Fruit fly (Drosophila melanogaster) whole organism, embryonic: Measurements from ENCODE around the gene CG13084.

Experiments used
- Asciz ChIP-seq: fragments of 200-800 bp; sonication (Bioruptor generic); optimal IDR thresholded peaks from 2 replicates; lab custom pipeline; 2017; ENCODE audit warnings: missing biosample characterization, mild to moderate bottlenecking, missing genetic modification characterization, missing genetic modification reagents
- Atf-2 ChIP-seq: fragments of 200-800 bp; sonication (Bioruptor generic); optimal IDR thresholded peaks from 2 replicates; lab custom pipeline; 2016; ENCODE audit warnings: missing biosample characterization, missing genetic modification characterization
- B-H2 ChIP-seq: fragments of 200-800 bp; sonication (Bioruptor generic); optimal IDR thresholded peaks from 2 replicates; lab custom pipeline; 2018; ENCODE audit warnings: missing biosample characterization, mild to moderate bottlenecking, missing genetic modification characterization
- CG11456 ChIP-seq: fragments of 200-800 bp; sonication (Bioruptor generic); IDR thresholded peaks from 3 replicates; pipeline ENCODE4 v1.3.6; 2022; ENCODE audit warnings: missing biosample characterization, missing genetic modification characterization
- CG12155 ChIP-seq: fragments of 200-800 bp; sonication (Bioruptor generic); optimal IDR thresholded peaks from 3 replicates; lab custom pipeline; 2016; ENCODE audit warnings: missing biosample characterization, missing genetic modification characterization
- CG12659 ChIP-seq: fragments of 200-800 bp; sonication (Bioruptor generic); optimal IDR thresholded peaks from 3 replicates; lab custom pipeline; 2017; ENCODE audit warnings: mild to moderate bottlenecking, missing biosample characterization, missing genetic modification reagents, missing genetic modification characterization
- CG12769 ChIP-seq: fragments of 200-800 bp; sonication (Bioruptor generic); optimal IDR thresholded peaks from 2 replicates; lab custom pipeline; 2019; ENCODE audit warnings: missing biosample characterization, mild to moderate bottlenecking, missing genetic modification characterization, moderate library complexity
- CG13123 ChIP-seq: fragments of 200-800 bp; sonication (Bioruptor generic); optimal IDR thresholded peaks from 2 replicates; lab custom pipeline; 2016; ENCODE audit warnings: missing biosample characterization, missing genetic modification characterization
- CG17385 ChIP-seq: fragments of 200-800 bp; sonication (Bioruptor generic); optimal IDR thresholded peaks from 3 replicates; lab custom pipeline; 2018; ENCODE audit warnings: missing biosample characterization, mild to moderate bottlenecking, missing genetic modification characterization
- CG1792 ChIP-seq: fragments of 200-800 bp; sonication (Bioruptor generic); optimal IDR thresholded peaks from 2 replicates; lab custom pipeline; 2016; ENCODE audit warnings: missing biosample characterization, missing genetic modification characterization
- CG2116 ChIP-seq: fragments of 200-800 bp; sonication (Bioruptor generic); optimal IDR thresholded peaks from 3 replicates; lab custom pipeline; 2018; ENCODE audit warnings: missing biosample characterization, mild to moderate bottlenecking, missing genetic modification characterization
- CG3163 ChIP-seq: fragments of 200-800 bp; sonication (Bioruptor generic); optimal IDR thresholded peaks from 3 replicates; lab custom pipeline; 2016; ENCODE audit warnings: missing biosample characterization, missing genetic modification characterization
- CG33213 ChIP-seq: fragments of 200-800 bp; sonication (Bioruptor generic); optimal IDR thresholded peaks from 3 replicates; lab custom pipeline; 2016; ENCODE audit warnings: missing biosample characterization, missing genetic modification characterization
- CG4360 ChIP-seq: fragments of 200-800 bp; sonication (Bioruptor generic); IDR thresholded peaks from 2 replicates; pipeline ENCODE4 v1.3.6; 2022; ENCODE audit warnings: missing biosample characterization, missing genetic modification characterization
- CG6254 ChIP-seq: fragments of 200-800 bp; sonication (Bioruptor generic); optimal IDR thresholded peaks from 3 replicates; lab custom pipeline; 2017; ENCODE audit warnings: mild to moderate bottlenecking, missing biosample characterization, missing genetic modification reagents, missing genetic modification characterization
- CG6854 ChIP-seq: fragments of 200-800 bp; sonication (Bioruptor generic); optimal IDR thresholded peaks from 3 replicates; lab custom pipeline; 2017; ENCODE audit warnings: missing biosample characterization, mild to moderate bottlenecking, missing genetic modification characterization
- CG7786 ChIP-seq: fragments of 200-800 bp; sonication (Bioruptor generic); optimal IDR thresholded peaks from 2 replicates; lab custom pipeline; 2016; ENCODE audit warnings: missing biosample characterization, missing genetic modification characterization
- CG8765 ChIP-seq: fragments of 200-800 bp; sonication (Bioruptor generic); IDR thresholded peaks from 2 replicates; pipeline ENCODE4 v1.3.6; 2022; ENCODE audit warnings: missing biosample characterization, missing genetic modification characterization
- CG9876 ChIP-seq: fragments of 200-800 bp; sonication (Bioruptor generic); optimal IDR thresholded peaks from 2 replicates; lab custom pipeline; 2016; ENCODE audit warnings: missing biosample characterization, missing genetic modification characterization
- CHES-1-like ChIP-seq: fragments of 200-800 bp; sonication (Bioruptor generic); optimal IDR thresholded peaks from 2 replicates; lab custom pipeline; 2016; ENCODE audit warnings: missing biosample characterization, missing genetic modification characterization
- D ChIP-seq, 2 experiments: fragments of 200-800 bp in 1 of 2; fragments of >200 bp in 1 of 2; sonication (Bioruptor generic) in 1 of 2; optimal IDR thresholded peaks; 2 replicates in 1 of 2; 3 replicates in 1 of 2; lab custom pipeline; 2017; ENCODE audit warnings: mild to moderate bottlenecking in 1 of 2, missing biosample characterization in 1 of 2, missing genetic modification characterization in 1 of 2, missing genetic modification reagents in 1 of 2
- Doc3 ChIP-seq: fragments of 200-800 bp; sonication (Bioruptor generic); IDR thresholded peaks from 3 replicates; pipeline ENCODE4 v1.3.6; 2022; ENCODE audit warnings: missing biosample characterization, missing genetic modification characterization; ENCODE audit not compliant: partially characterized antibody
- Gsc ChIP-seq: fragments of 200-800 bp; sonication (Bioruptor generic); IDR thresholded peaks from 2 replicates; pipeline ENCODE4 v1.3.6; 2022; ENCODE audit warnings: missing biosample characterization, missing genetic modification characterization
- HLH54F ChIP-seq: fragments of 200-800 bp; sonication (Bioruptor generic); optimal IDR thresholded peaks from 3 replicates; lab custom pipeline; 2016; ENCODE audit warnings: missing biosample characterization, missing genetic modification characterization
- Hsf ChIP-seq: fragments of 200-800 bp; sonication (Bioruptor generic); optimal IDR thresholded peaks from 3 replicates; lab custom pipeline; 2016; ENCODE audit warnings: missing biosample characterization, missing genetic modification characterization
- Lhr ChIP-seq: fragments of 200-800 bp; sonication (Bioruptor generic); optimal IDR thresholded peaks from 3 replicates; lab custom pipeline; 2017; ENCODE audit warnings: mild to moderate bottlenecking, missing biosample characterization, missing genetic modification reagents, missing genetic modification characterization
- Mrtf ChIP-seq: fragments of 200-800 bp; sonication (Bioruptor generic); IDR thresholded peaks from 3 replicates; pipeline ENCODE4 v1.3.6; 2022; ENCODE audit warnings: missing biosample characterization, missing genetic modification characterization
- Opbp ChIP-seq: fragments of 200-800 bp; sonication (Bioruptor generic); IDR thresholded peaks from 3 replicates; pipeline ENCODE4 v1.3.6; 2022; ENCODE audit warnings: missing biosample characterization, missing genetic modification characterization; ENCODE audit not compliant: partially characterized antibody
- Side ChIP-seq: fragments of 200-800 bp; sonication (Bioruptor generic); optimal IDR thresholded peaks from 2 replicates; lab custom pipeline; 2016; ENCODE audit warnings: missing biosample characterization, missing genetic modification characterization
- Sry-δ ChIP-seq: fragments of 200-800 bp; sonication (Bioruptor generic); optimal IDR thresholded peaks from 2 replicates; lab custom pipeline; 2016; ENCODE audit warnings: missing biosample characterization, missing genetic modification characterization
- bbx ChIP-seq: fragments of 200-800 bp; sonication (Bioruptor generic); IDR thresholded peaks from 2 replicates; pipeline ENCODE4 v1.3.6; 2022; ENCODE audit warnings: missing biosample characterization, missing genetic modification characterization; ENCODE audit not compliant: partially characterized antibody
- cg ChIP-seq: fragments of 200-800 bp; sonication (Bioruptor generic); optimal IDR thresholded peaks from 3 replicates; lab custom pipeline; 2019; ENCODE audit warnings: missing biosample characterization, mild to moderate bottlenecking, missing genetic modification characterization, moderate library complexity
- dm ChIP-seq: fragments of 200-800 bp; sonication (Bioruptor generic); optimal IDR thresholded peaks from 3 replicates; lab custom pipeline; 2016; ENCODE audit warnings: missing biosample characterization, missing genetic modification characterization
- gsb-n ChIP-seq: fragments of 200-800 bp; sonication (Bioruptor generic); optimal IDR thresholded peaks from 3 replicates; lab custom pipeline; 2018; ENCODE audit warnings: missing biosample characterization, mild to moderate bottlenecking, missing genetic modification characterization
- hbn ChIP-seq: fragments of 200-800 bp; sonication (Bioruptor generic); IDR thresholded peaks from 2 replicates; pipeline ENCODE4 v1.3.6; 2022; ENCODE audit warnings: missing biosample characterization, missing genetic modification characterization; ENCODE audit not compliant: partially characterized antibody
- inv ChIP-seq: fragments of 200-800 bp; sonication (Bioruptor generic); IDR thresholded peaks from 2 replicates; pipeline ENCODE4 v1.3.6; 2022; ENCODE audit warnings: missing biosample characterization, missing genetic modification characterization; ENCODE audit not compliant: partially characterized antibody
- ken ChIP-seq: fragments of 200-800 bp; sonication (Bioruptor generic); IDR thresholded peaks from 3 replicates; pipeline ENCODE4 v1.3.6; 2022; ENCODE audit warnings: missing biosample characterization, missing genetic modification characterization
- lab ChIP-seq: fragments of 200-800 bp; sonication (Bioruptor generic); optimal IDR thresholded peaks from 3 replicates; lab custom pipeline; 2017; ENCODE audit warnings: missing biosample characterization, missing genetic modification characterization, mild to moderate bottlenecking, moderate library complexity, missing genetic modification reagents
- p53 ChIP-seq: fragments of 200-800 bp; sonication (Bioruptor generic); optimal IDR thresholded peaks from 2 replicates; lab custom pipeline; 2016; ENCODE audit warnings: missing biosample characterization, missing genetic modification characterization
- phol ChIP-seq: fragments of 200-800 bp; sonication (Bioruptor generic); optimal IDR thresholded peaks from 3 replicates; lab custom pipeline; 2018; ENCODE audit warnings: missing biosample characterization, mild to moderate bottlenecking, missing genetic modification characterization, moderate library complexity
- ranshi ChIP-seq: fragments of 200-800 bp; sonication (Bioruptor generic); IDR thresholded peaks from 2 replicates; pipeline ENCODE4 v1.3.6; 2022; ENCODE audit warnings: missing biosample characterization, missing genetic modification characterization
- row ChIP-seq: fragments of 200-800 bp; sonication (Bioruptor generic); IDR thresholded peaks from 3 replicates; pipeline ENCODE4 v1.3.6; 2022; ENCODE audit warnings: missing biosample characterization, missing genetic modification characterization
- sim ChIP-seq: fragments of 200-800 bp; sonication (Bioruptor generic); IDR thresholded peaks from 2 replicates; pipeline ENCODE4 v1.3.6; 2022; ENCODE audit warnings: missing biosample characterization, missing genetic modification characterization
- sr ChIP-seq: fragments of 200-800 bp; sonication (Bioruptor generic); IDR thresholded peaks from 3 replicates; pipeline ENCODE4 v1.3.6; 2022; ENCODE audit warnings: missing biosample characterization, missing genetic modification characterization
- stwl ChIP-seq: fragments of 200-800 bp; sonication (Bioruptor generic); optimal IDR thresholded peaks from 3 replicates; lab custom pipeline; 2018; ENCODE audit warnings: missing biosample characterization, mild to moderate bottlenecking, missing genetic modification characterization, moderate library complexity
- tap ChIP-seq: fragments of 200-800 bp; optimal IDR thresholded peaks from 3 replicates; lab custom pipeline; 2019; ENCODE audit warnings: missing biosample characterization, mild to moderate bottlenecking, missing genetic modification characterization, moderate library complexity
- vfl ChIP-seq: fragments of 200-800 bp; sonication (Bioruptor generic); optimal IDR thresholded peaks from 2 replicates; lab custom pipeline; 2016; ENCODE audit warnings: missing biosample characterization, missing genetic modification characterization
- zen2 ChIP-seq: fragments of 200-800 bp; sonication (Bioruptor generic); IDR thresholded peaks from 3 replicates; pipeline ENCODE4 v1.3.6; 2022; ENCODE audit warnings: missing biosample characterization, missing genetic modification characterization; ENCODE audit not compliant: partially characterized antibody
- zf30C ChIP-seq: fragments of 200-800 bp; sonication (Bioruptor generic); optimal IDR thresholded peaks from 3 replicates; lab custom pipeline; 2018; ENCODE audit warnings: missing biosample characterization, mild to moderate bottlenecking, missing genetic modification characterization

The CG13084 gene

dm6 chr2L:19508361-19508918 lies 23.7 kb downstream of the CG13084 start, which contains the start of gene cyst (continued):
- peak; percentile 91 for TF ChIP-seq cg (GFP tag; lab: Kevin White, UChicago)
- TF ChIP-seq bbx (GFP tag; lab: Robert Waterston, UW): peak; percentile 98
- no peak for TF ChIP-seq Asciz
- TF ChIP-seq ken (GFP tag; lab: Robert Waterston, UW): peak; percentile 50; the same call in 1 of the 3 replicates
- no peak for TF ChIP-seq gsb-n (tag; lab: Kevin White, UChicago)
- TF ChIP-seq CG4360: peak; percentile 96
- peak; percentile 80 for TF ChIP-seq Lhr (GFP tag; lab: Kevin White, UChicago)
- no peak for TF ChIP-seq tap (tag; lab: Kevin White, UChicago)
- TF ChIP-seq CG3163 (GFP tag; lab: Kevin White, UChicago): peak; percentile 20
- TF ChIP-seq B-H2 (GFP tag; lab: Kevin White, UChicago): peak; percentile 46
- peak; percentile 18; the same call in 1 of the 2 replicates for TF ChIP-seq CG8765
- TF ChIP-seq CG2116 (GFP tag; lab: Kevin White, UChicago): peak; percentile 50
- peak; percentile 54 for TF ChIP-seq lab (GFP tag; lab: Kevin White, UChicago)
- peak; percentile 1 for TF ChIP-seq CG6854 (GFP tag; lab: Kevin White, UChicago)
- TF ChIP-seq Sry-δ: peak; percentile 93
- no peak for TF ChIP-seq CG6254 (GFP tag; lab: Kevin White, UChicago)
- TF ChIP-seq vfl (GFP tag; lab: Kevin White, UChicago): peak; percentile 44
- TF ChIP-seq Doc3: peak; percentile 92
- peak; percentile 57 for TF ChIP-seq HLH54F (GFP tag; lab: Kevin White, UChicago)
- peak; percentile 60; the same call in 1 of the 3 replicates for TF ChIP-seq sr (GFP tag; lab: Robert Waterston, UW)
- peak; percentile 50 for TF ChIP-seq p53 (GFP tag; lab: Kevin White, UChicago)
- peak; percentile 42 for TF ChIP-seq CG12155 (GFP tag; lab: Kevin White, UChicago)
- TF ChIP-seq CG17385 (GFP tag; lab: Kevin White, UChicago): no peak
- TF ChIP-seq zen2 (GFP tag; lab: Robert Waterston, UW): peak; percentile 96
- TF ChIP-seq CG12769: no peak
- TF ChIP-seq CG7786 (GFP tag; lab: Kevin White, UChicago): peak; percentile 1
- TF ChIP-seq Side (GFP tag; lab: Kevin White, UChicago): peak; percentile 11
- peak; percentile 69 for TF ChIP-seq CG33213 (GFP tag; lab: Kevin White, UChicago)
- peak; percentile 97 for TF ChIP-seq Opbp
- peak; percentile 6 for TF ChIP-seq CG1792 (GFP tag; lab: Kevin White, UChicago)
- peak; percentile 69 for TF ChIP-seq CHES-1-like (GFP tag; lab: Kevin White, UChicago)
- peak; percentile 36; the same call in 1 of the 3 replicates for TF ChIP-seq CG11456 (GFP tag; lab: Robert Waterston, UW)
- peak; percentile 94 for TF ChIP-seq inv (GFP tag; lab: Robert Waterston, UW)
- peak; percentile 96 for TF ChIP-seq hbn (GFP tag; lab: Robert Waterston, UW)
- no peak for TF ChIP-seq Atf-2 (GFP tag; lab: Kevin White, UChicago)
- peak; percentile 81 for TF ChIP-seq CG12659 (GFP tag; lab: Kevin White, UChicago)
- TF ChIP-seq CG9876 (GFP tag; lab: Kevin White, UChicago): no peak
- peak; percentile 52 for TF ChIP-seq D (optimal IDR thresholded peaks at IDR 0.05; lab: Kevin White, UChicago)
- no peak for TF ChIP-seq D (GFP tag; optimal IDR thresholded peaks at IDR 0.05; lab: Kevin White, UChicago)
- peak; percentile 14 for TF ChIP-seq CG13123 (GFP tag; lab: Kevin White, UChicago)
- TF ChIP-seq stwl (tag; lab: Kevin White, UChicago): peak; percentile 90
- no peak for TF ChIP-seq zf30C
- TF ChIP-seq sim (GFP tag; lab: Robert Waterston, UW): no peak
- TF ChIP-seq row (GFP tag; lab: Robert Waterston, UW): peak; percentile 27; the same call in 1 of the 3 replicates
- TF ChIP-seq Mrtf (GFP tag; lab: Robert Waterston, UW): no peak
- TF ChIP-seq dm (GFP tag; lab: Kevin White, UChicago): peak; percentile 36
- TF ChIP-seq phol: peak; percentile 51
- no peak for TF ChIP-seq Gsc
- peak; percentile 18 for TF ChIP-seq Hsf (GFP tag; lab: Kevin White, UChicago)
- TF ChIP-seq ranshi (GFP tag; lab: Robert Waterston, UW): no peak
